Fruit fly (Drosophila melanogaster): Measurements from ENCODE around the gene CG15247.

Gene CG15247

DNA sequence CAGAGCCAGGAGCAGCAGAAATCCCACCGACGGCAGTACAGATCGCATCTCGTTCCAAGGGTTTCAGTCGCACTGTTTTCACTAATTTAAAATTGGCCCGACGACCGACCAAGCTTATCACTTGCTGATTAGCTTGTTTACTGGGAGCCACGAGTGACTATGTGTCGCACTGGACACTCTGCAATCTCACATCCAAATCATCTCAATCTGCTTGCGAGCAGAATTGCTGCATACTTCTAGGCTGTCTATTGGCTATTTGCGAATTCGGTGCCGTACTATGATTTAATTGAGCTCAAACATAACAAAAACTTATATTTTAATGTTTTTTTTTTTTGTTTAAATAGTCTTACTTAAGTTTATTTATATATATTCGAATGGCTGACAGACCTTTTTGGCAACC lies 2.6 kb downstream of the CG15247 start, which contains the start of gene CG32695:
CG32695 (minus strand) TSS at position 141 of the 400 bp plus-strand sequence.
- TF ChIP-seq Myc (optimal IDR thresholded peaks at IDR 0.05), result no peak
- TF ChIP-seq Rel (GFP tag; optimal IDR thresholded peaks at IDR 0.05), result no peak
- TF ChIP-seq Rel (tag; optimal IDR thresholded peaks at IDR 0.05), result peak; percentile 32

DNA sequence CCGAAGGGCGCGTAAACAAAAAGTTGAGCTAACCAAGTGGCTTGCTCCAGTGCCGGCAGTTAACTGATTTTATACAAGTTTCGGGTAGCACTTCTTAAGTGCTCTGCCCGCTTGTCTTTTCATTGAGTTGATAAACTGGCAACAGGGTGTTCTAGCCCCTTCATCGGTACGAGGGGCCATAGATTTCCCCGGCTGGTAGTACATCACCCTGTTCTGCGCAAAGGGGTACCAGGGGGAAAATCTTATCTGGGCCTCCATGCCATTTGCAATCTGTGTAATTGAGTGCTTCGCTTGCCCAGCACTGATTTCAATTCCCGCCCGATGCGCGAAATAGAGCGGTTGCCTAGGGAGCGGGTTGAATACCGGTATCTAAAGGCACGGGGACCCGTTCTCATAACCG lies 4.8 kb downstream of the CG15247 start, which contains the start of gene CG45061:
CG45061 (minus strand) TSS at position 71 of the 400 bp plus-strand sequence.
- TF ChIP-seq h (GFP tag; optimal IDR thresholded peaks at IDR 0.05), result peak; percentile 33
- peak; percentile 11 for TF ChIP-seq fru (GFP tag; optimal IDR thresholded peaks at IDR 0.05)
- no peak for TF ChIP-seq sv (GFP tag; optimal IDR thresholded peaks at IDR 0.05)

DNA sequence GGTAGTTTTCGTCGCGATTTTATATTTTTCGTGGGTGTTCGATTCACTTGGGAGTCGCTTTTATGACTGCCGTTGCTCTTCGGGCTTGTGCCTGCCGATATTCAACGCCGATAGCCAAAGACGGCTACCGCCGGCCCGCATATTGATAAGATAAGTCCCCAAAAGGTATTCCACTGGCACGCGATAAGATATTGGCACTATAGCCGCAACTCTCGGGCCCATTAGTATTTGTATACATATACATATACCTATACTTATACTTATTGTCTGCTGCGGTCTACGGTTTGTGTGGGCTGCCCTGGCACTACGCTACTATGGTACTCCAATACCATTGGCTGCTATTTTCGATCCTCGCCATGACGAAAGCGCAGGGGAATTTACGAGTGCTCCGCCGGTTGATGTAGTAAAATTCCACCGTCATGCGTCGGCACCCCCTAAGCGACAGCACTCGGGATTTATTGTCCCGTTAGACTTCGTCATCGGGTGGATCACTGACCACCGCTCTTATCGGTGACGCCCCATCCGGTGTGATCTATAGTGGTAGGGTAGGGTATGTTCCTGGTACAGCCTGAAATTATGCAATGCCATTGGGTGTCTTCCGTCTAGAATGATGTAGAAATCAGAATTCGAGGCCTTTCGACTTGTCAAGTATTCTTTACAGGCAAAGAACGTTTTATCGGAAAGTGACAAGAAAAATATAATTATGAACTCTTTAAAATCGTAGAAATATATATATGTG lies 7.8 kb downstream of the CG15247 start, which contains the start of gene CG45060:
CG45060 (minus strand) TSS at position 59 of the 739 bp plus-strand sequence.
- TF ChIP-seq Rel (GFP tag; optimal IDR thresholded peaks at IDR 0.05), result no peak
- peak; percentile 54 for TF ChIP-seq Rel (tag; optimal IDR thresholded peaks at IDR 0.05)
- no peak for TF ChIP-seq OdsH (GFP tag; optimal IDR thresholded peaks at IDR 0.05)
- peak; percentile 75 for TF ChIP-seq h (GFP tag; optimal IDR thresholded peaks at IDR 0.05)
- TF ChIP-seq brk (GFP tag; optimal IDR thresholded peaks at IDR 0.05), result no peak
- peak; percentile 26 for TF ChIP-seq Myc (optimal IDR thresholded peaks at IDR 0.05)

DNA sequence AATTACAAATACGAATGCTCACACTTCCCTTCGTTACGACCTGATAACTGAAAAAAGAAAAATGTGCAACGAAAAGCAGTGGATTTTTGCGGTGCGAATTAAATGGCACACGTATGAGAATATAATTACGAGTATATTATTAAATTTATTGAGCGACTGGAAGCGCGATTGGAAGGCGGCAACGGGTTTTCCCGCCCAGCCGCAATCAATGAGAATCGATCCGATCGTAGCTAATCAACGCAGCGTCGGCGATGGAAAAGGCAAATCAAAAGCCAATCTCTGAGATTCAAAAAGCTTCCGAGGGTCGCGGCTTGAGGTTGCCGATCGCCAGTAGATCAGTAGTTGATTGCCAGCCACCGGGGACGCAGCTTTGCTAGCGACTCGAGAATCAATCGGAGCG lies 11.6 kb downstream of the CG15247 start, which contains the start of gene Ser7:
Ser7 (plus strand) TSS at position 352 of the 400 bp plus-strand sequence.
- TF ChIP-seq Rel (GFP tag; optimal IDR thresholded peaks at IDR 0.05) (no peak), Rel (tag; optimal IDR thresholded peaks at IDR 0.05) (peak; percentile 31), dmrt93B (GFP tag; optimal IDR thresholded peaks at IDR 0.05) (no peak), CrebA (GFP tag; optimal IDR thresholded peaks at IDR 0.05; ENCODE audit: borderline replicate concordance) (no peak)

DNA sequence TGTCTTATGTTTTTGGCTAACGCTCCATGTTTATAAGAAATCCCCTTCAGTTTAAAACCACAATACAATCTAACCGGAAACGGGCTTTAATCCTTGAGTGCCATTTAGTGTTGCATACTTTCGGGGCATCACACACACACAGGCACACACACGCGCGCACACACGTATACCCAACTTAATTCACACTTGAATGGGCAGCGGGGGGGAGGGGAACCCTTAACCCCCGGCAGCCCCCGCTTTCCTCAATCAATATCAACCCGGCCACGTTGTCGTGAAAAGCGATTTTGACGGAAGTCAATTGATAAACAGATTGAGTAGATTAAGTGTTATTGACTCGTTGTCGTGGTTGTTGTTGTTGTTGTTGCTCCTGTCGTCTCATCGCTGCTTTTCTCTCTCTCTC lies 28.9 kb downstream of the CG15247 start:
- no peak for TF ChIP-seq CG9705 (GFP tag; optimal IDR thresholded peaks at IDR 0.05)
- TF ChIP-seq Dfd (GFP tag; optimal IDR thresholded peaks at IDR 0.05), result peak; percentile 14

DNA sequence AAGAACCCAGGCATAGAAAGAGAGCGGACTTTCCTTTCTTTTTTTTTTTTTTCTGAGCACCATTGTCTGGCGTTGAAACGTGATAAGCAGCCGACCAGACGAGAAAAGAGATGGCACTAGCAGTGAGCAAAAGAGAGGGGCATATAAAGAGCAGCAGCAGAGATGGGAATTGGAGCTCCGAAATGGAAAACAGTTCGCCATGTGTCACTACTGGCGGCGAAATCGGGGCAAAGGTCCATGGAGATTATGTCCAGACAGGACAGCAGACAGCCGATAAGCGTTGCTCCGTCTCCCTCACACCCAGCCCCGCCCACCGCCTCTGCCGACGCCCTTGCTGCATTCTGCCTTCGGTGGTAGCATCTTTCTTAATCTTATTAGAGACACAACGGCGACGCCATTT lies 43.4 kb downstream of the CG15247 start:
- TF ChIP-seq GATAd (GFP tag; optimal IDR thresholded peaks at IDR 0.05) (no peak), dmrt93B (GFP tag; optimal IDR thresholded peaks at IDR 0.05) (no peak)

DNA sequence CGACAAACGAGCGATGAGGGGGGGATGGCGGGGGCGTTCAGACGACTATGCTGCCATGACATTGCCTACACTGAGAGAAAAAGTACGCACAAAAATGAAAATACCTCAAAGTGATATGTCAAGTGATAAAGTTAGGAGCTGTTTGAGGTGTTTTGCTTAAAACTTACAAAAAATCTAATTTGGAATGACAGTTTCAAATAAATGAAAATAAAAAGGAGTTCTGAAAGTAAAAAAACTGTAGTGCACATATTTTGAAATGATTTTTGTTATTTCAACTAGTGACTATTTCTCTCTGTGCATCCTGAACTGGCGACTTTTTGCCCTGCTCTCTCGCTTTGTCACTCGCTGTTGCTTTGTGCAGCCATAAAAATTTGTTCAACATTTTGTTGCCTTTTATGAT lies 46.6 kb downstream of the CG15247 start:
- TF ChIP-seq Hr78 (GFP tag; optimal IDR thresholded peaks at IDR 0.05) (no peak), Sp1 (GFP tag; optimal IDR thresholded peaks at IDR 0.05) (no peak), fru (GFP tag; optimal IDR thresholded peaks at IDR 0.05) (peak; percentile 6), HLH106 (tag; optimal IDR thresholded peaks at IDR 0.05) (no peak), usp (GFP tag; optimal IDR thresholded peaks at IDR 0.05) (no peak), Hnf4 (GFP tag; optimal IDR thresholded peaks at IDR 0.05) (no peak), tai (GFP tag; optimal IDR thresholded peaks at IDR 0.05) (no peak), rgr (GFP tag; optimal IDR thresholded peaks at IDR 0.05) (no peak), CG32264 (GFP tag; optimal IDR thresholded peaks at IDR 0.05) (no peak), lola (GFP tag; optimal IDR thresholded peaks at IDR 0.05) (no peak), foxo (GFP tag; optimal IDR thresholded peaks at IDR 0.05) (peak in 1 of 2 experiments; percentile 5), pan (optimal IDR thresholded peaks at IDR 0.05) (no peak)

Measured in whole organism, wandering third instar larva.